Fruit fly (Drosophila melanogaster): ENCODE data around the gene CG32071.

The CG32071 gene

DNA sequence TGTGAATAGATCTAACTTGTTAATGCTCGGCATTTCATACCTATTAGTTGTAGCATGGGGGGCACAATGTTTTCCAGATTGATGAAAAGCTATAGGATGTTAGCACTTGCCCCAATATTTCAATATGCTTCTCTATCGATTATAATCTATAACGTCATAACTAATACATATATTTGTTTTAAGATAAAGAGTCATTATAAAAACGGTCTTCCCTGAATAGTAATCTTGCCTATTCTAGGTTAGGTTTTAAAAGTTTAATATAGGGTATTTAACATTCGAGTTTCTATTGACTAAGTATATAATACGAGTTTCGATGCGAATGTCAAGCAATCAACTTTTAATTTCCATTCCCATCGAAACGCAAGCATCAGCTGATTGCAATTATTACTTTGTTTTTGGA is 42.5 kb downstream of the CG32071 start, which contains the start of the genes CG6321 and Blos2 (continued):
- peak; percentile 57 for TF ChIP-seq Bteb2 (GFP tag; optimal IDR thresholded peaks at IDR 0.05)
- TF ChIP-seq Tbp (GFP tag; optimal IDR thresholded peaks at IDR 0.05) = no peak
- peak; percentile 39 for TF ChIP-seq pnt (GFP tag; optimal IDR thresholded peaks at IDR 0.05)
- TF ChIP-seq CG4854 (GFP tag; optimal IDR thresholded peaks at IDR 0.05) = peak; percentile 30
- peak; percentile 20 for TF ChIP-seq nom (GFP tag; optimal IDR thresholded peaks at IDR 0.05)
- TF ChIP-seq CrebB (tag; optimal IDR thresholded peaks at IDR 0.05) = peak; percentile 74
- TF ChIP-seq CG7556 (GFP tag; optimal IDR thresholded peaks at IDR 0.05) = peak; percentile 79
- peak; percentile 46 for TF ChIP-seq Dip3 (GFP tag; optimal IDR thresholded peaks at IDR 0.05)
- TF ChIP-seq hth (optimal IDR thresholded peaks at IDR 0.05) = no peak
- no peak for TF ChIP-seq Lim3 (GFP tag; IDR thresholded peaks at IDR 0.05)
- TF ChIP-seq lmd (GFP tag; IDR thresholded peaks at IDR 0.05) = peak; percentile 68
- no peak for TF ChIP-seq fu2 (GFP tag; optimal IDR thresholded peaks at IDR 0.05)
- TF ChIP-seq ssp (GFP tag; IDR thresholded peaks at IDR 0.05) = no peak
- no peak for TF ChIP-seq CG9797 (GFP tag; optimal IDR thresholded peaks at IDR 0.05)
- no peak for TF ChIP-seq Dfd (GFP tag; optimal IDR thresholded peaks at IDR 0.05)
- TF ChIP-seq eve (GFP tag; optimal IDR thresholded peaks at IDR 0.05) = peak in 1 of 2 experiments; percentile 83
- TF ChIP-seq CG2889 (GFP tag; IDR thresholded peaks at IDR 0.05) = no peak
- no peak for TF ChIP-seq gt (GFP tag; IDR thresholded peaks at IDR 0.05)
- TF ChIP-seq CG10209 (GFP tag; optimal IDR thresholded peaks at IDR 0.05) = peak; percentile 70
- peak; percentile 45; the same call in 1 of the 2 replicates for TF ChIP-seq NFAT (GFP tag; IDR thresholded peaks at IDR 0.05)
- peak; percentile 35; the same call in 1 of the 3 replicates for TF ChIP-seq ken (GFP tag; IDR thresholded peaks at IDR 0.05)
- peak; percentile 94 for TF ChIP-seq CG7839 (tag; optimal IDR thresholded peaks at IDR 0.05)
- peak; percentile 51 for TF ChIP-seq twi (tag; optimal IDR thresholded peaks at IDR 0.05)
- no peak for TF ChIP-seq cad (GFP tag; optimal IDR thresholded peaks at IDR 0.05)
- TF ChIP-seq CG14441 (GFP tag; IDR thresholded peaks at IDR 0.05) = peak; percentile 75
- TF ChIP-seq zen (tag; optimal IDR thresholded peaks at IDR 0.05) = peak; percentile 82
- TF ChIP-seq YL-1 (GFP tag; optimal IDR thresholded peaks at IDR 0.05) = peak; percentile 21
- TF ChIP-seq Fer1 (GFP tag; optimal IDR thresholded peaks at IDR 0.05) = peak; percentile 87
- peak; percentile 76 for TF ChIP-seq CG15696 (tag; optimal IDR thresholded peaks at IDR 0.05)
- TF ChIP-seq Meics (GFP tag; optimal IDR thresholded peaks at IDR 0.05) = peak; percentile 85
- TF ChIP-seq CG4617 (GFP tag; optimal IDR thresholded peaks at IDR 0.05; ENCODE audit: borderline replicate concordance) = peak; percentile 34
- TF ChIP-seq nerfin-2 (GFP tag; IDR thresholded peaks at IDR 0.05; ENCODE audit: partially characterized antibody) = no peak
- no peak for TF ChIP-seq Dll (GFP tag; IDR thresholded peaks at IDR 0.05; ENCODE audit: partially characterized antibody)
- TF ChIP-seq Hr51 (GFP tag; optimal IDR thresholded peaks at IDR 0.05) = peak; percentile 5 to 88
- TF ChIP-seq CG3726 (GFP tag; IDR thresholded peaks at IDR 0.05) = no peak
- TF ChIP-seq CG10147 (GFP tag; optimal IDR thresholded peaks at IDR 0.05) = peak; percentile 83
- TF ChIP-seq ems (GFP tag; optimal IDR thresholded peaks at IDR 0.05) = peak; percentile 55
- TF ChIP-seq Blimp-1 (GFP tag; optimal IDR thresholded peaks at IDR 0.05) = peak; percentile 78
- TF ChIP-seq CG12155 (GFP tag; optimal IDR thresholded peaks at IDR 0.05) = peak; percentile 64
- peak; percentile 66 for TF ChIP-seq NfI (GFP tag; optimal IDR thresholded peaks at IDR 0.05)
- TF ChIP-seq stwl (tag; optimal IDR thresholded peaks at IDR 0.05) = peak; percentile 30
- peak; percentile 56 for TF ChIP-seq vfl (GFP tag; optimal IDR thresholded peaks at IDR 0.05)
- TF ChIP-seq Sox102F (GFP tag; optimal IDR thresholded peaks at IDR 0.05) = peak; percentile 78
- TF ChIP-seq CG6791 (GFP tag; IDR thresholded peaks at IDR 0.05; ENCODE audit: partially characterized antibody) = no peak
- peak; percentile 57; the same call in 2 of the 3 replicates for TF ChIP-seq ci (GFP tag; IDR thresholded peaks at IDR 0.05)
- peak; percentile 22 for TF ChIP-seq Lhr (GFP tag; optimal IDR thresholded peaks at IDR 0.05)
- TF ChIP-seq Dp (GFP tag; optimal IDR thresholded peaks at IDR 0.05) = peak; percentile 50
- peak; percentile 59 for TF ChIP-seq Asciz (GFP tag; optimal IDR thresholded peaks at IDR 0.05)
- TF ChIP-seq CG6854 (GFP tag; optimal IDR thresholded peaks at IDR 0.05) = peak; percentile 80
- TF ChIP-seq Chrac-16 (GFP tag; optimal IDR thresholded peaks at IDR 0.05) = peak; percentile 55
- no peak for TF ChIP-seq CG4282 (GFP tag; optimal IDR thresholded peaks at IDR 0.05)

Data from whole organism, embryonic.